Fruit fly (Drosophila melanogaster) whole organism, pupa: ENCODE results near the gene CG14346.

ENCODE experiments used
- CG12605 ChIP-seq: fragments of 200-800 bp; sonication (Bioruptor generic); IDR thresholded peaks from 2 replicates; pipeline ENCODE4 v1.3.6; 2022; ENCODE audit warnings: missing biosample characterization, missing genetic modification characterization
- CG17806 ChIP-seq: fragments of 200-800 bp; sonication (Bioruptor generic); optimal IDR thresholded peaks from 2 replicates; lab custom pipeline; 2018; ENCODE audit warnings: missing biosample characterization, mild to moderate bottlenecking, missing genetic modification characterization, moderate library complexity
- CG34367 ChIP-seq: fragments of 200-800 bp; sonication (Bioruptor generic); optimal IDR thresholded peaks from 2 replicates; lab custom pipeline; 2018; ENCODE audit warnings: missing biosample characterization, mild to moderate bottlenecking, missing genetic modification characterization
- CG8159 ChIP-seq: fragments of 200-800 bp; sonication (Bioruptor generic); optimal IDR thresholded peaks from 3 replicates; lab custom pipeline; 2018; ENCODE audit warnings: missing biosample characterization, mild to moderate bottlenecking, missing genetic modification characterization, moderate library complexity
- CG9948 ChIP-seq: fragments of 200-800 bp; sonication (Bioruptor generic); optimal IDR thresholded peaks from 2 replicates; lab custom pipeline; 2018; ENCODE audit warnings: missing biosample characterization, mild to moderate bottlenecking, missing genetic modification characterization, moderate library complexity
- D1 ChIP-seq: fragments of 200-800 bp; sonication (Bioruptor generic); optimal IDR thresholded peaks from 2 replicates; lab custom pipeline; 2018; ENCODE audit warnings: missing biosample characterization, mild to moderate bottlenecking, missing genetic modification characterization, moderate library complexity
- EcR ChIP-seq: fragments of 200-800 bp; sonication (Bioruptor generic); optimal IDR thresholded peaks from 3 replicates; lab custom pipeline; 2019; ENCODE audit warnings: missing biosample characterization, missing genetic modification characterization, mild to moderate bottlenecking, moderate library complexity, missing genetic modification reagents
- Ets98B ChIP-seq: fragments of 200-800 bp; sonication (Bioruptor generic); IDR thresholded peaks from 2 replicates; pipeline ENCODE4 v1.3.6; 2022; ENCODE audit warnings: missing biosample characterization, missing genetic modification characterization
- Snoo ChIP-seq: fragments of 200-800 bp; sonication (Bioruptor generic); optimal IDR thresholded peaks from 3 replicates; lab custom pipeline; 2017; ENCODE audit warnings: missing biosample characterization, mild to moderate bottlenecking, missing genetic modification characterization, inconsistent platforms
- fd96Ca ChIP-seq: fragments of 200-800 bp; sonication (Bioruptor generic); IDR thresholded peaks from 3 replicates; pipeline ENCODE4 v1.3.6; 2022; ENCODE audit warnings: missing biosample characterization, missing genetic modification characterization
- rn ChIP-seq: fragments of 200-800 bp; sonication (Bioruptor generic); IDR thresholded peaks from 2 replicates; pipeline ENCODE4 v1.3.6; 2022; ENCODE audit warnings: missing biosample characterization, missing genetic modification characterization

- TF ChIP-seq D1 (tag; lab: Kevin White, UChicago) (no peak), CG34367 (tag; lab: Kevin White, UChicago) (no peak), CG9948 (tag; lab: Kevin White, UChicago) (no peak), CG12605 (no peak), Ets98B (GFP tag; lab: Robert Waterston, UW) (no peak), Snoo (tag; lab: Kevin White, UChicago) (no peak), CG17806 (tag; lab: Kevin White, UChicago) (no peak), fd96Ca (no peak), rn (GFP tag; lab: Robert Waterston, UW) (no peak), EcR (GFP tag; lab: Kevin White, UChicago) (no peak), CG8159 (tag; lab: Kevin White, UChicago) (no peak)
Observed at dm6 chr2L:1410780-1411625, 43.2 kb downstream of the CG14346 start.
